Worm (Caenorhabditis elegans) whole organism, young adult: Measurements from ENCODE around the gene nhr-232.

Experiments
- B0035.1 ChIP-seq: sonication (generic microtip); optimal IDR thresholded peaks from 2 replicates; lab custom pipeline; 2016; ENCODE audit warnings: missing genetic modification characterization, mild to moderate bottlenecking, missing compliant biosample characterization, missing genotype, missing genetic modification reagents
- K11D2.4 ChIP-seq: fragments of 200-800 bp; sonication (Bioruptor generic); IDR thresholded peaks from 2 replicates; pipeline ENCODE4 v1.3.6; 2022; ENCODE audit warnings: missing genetic modification reagents, missing genetic modification characterization, missing compliant biosample characterization
- athp-1 ChIP-seq: sonication (generic microtip); optimal IDR thresholded peaks from 2 replicates; lab custom pipeline; 2017; ENCODE audit warnings: mild to moderate bottlenecking, missing genetic modification characterization, missing compliant biosample characterization
- dpl-1 ChIP-seq: fragments of 150-350 bp; optimal IDR thresholded peaks from 2 replicates; lab custom pipeline; 2014; ENCODE audit warnings: missing biosample characterization, missing genetic modification reagents, missing genetic modification characterization
- egrh-3 ChIP-seq: fragments of 200-800 bp; sonication (Bioruptor generic); IDR thresholded peaks from 2 replicates; pipeline ENCODE4 v1.3.6; 2022; ENCODE audit warnings: missing genetic modification reagents, missing genetic modification characterization, missing compliant biosample characterization
- fkh-3 ChIP-seq: sonication (generic microtip); optimal IDR thresholded peaks from 2 replicates; lab custom pipeline; 2016; ENCODE audit warnings: mild to moderate bottlenecking, missing genetic modification characterization, missing compliant biosample characterization
- pha-4 ChIP-seq: fragments of 150-350 bp; sonication (generic microtip); optimal IDR thresholded peaks from 2 replicates; lab custom pipeline; 2014; ENCODE audit warnings: missing biosample characterization, missing genetic modification reagents, missing genetic modification characterization
- sdz-38 ChIP-seq: sonication (generic microtip); optimal IDR thresholded peaks from 2 replicates; lab custom pipeline; 2016; ENCODE audit warnings: missing genotype, missing genetic modification characterization, missing compliant biosample characterization
- unc-62 ChIP-seq: fragments of 150-350 bp; optimal IDR thresholded peaks from 2 replicates; lab custom pipeline; 2014; ENCODE audit warnings: missing biosample characterization, missing genetic modification reagents, missing genetic modification characterization
- ztf-25 ChIP-seq: fragments of 200-800 bp; sonication (Bioruptor generic); IDR thresholded peaks from 2 replicates; pipeline ENCODE4 v1.3.6; 2022; ENCODE audit warnings: missing genetic modification reagents, missing genetic modification characterization, missing compliant biosample characterization

DNA sequence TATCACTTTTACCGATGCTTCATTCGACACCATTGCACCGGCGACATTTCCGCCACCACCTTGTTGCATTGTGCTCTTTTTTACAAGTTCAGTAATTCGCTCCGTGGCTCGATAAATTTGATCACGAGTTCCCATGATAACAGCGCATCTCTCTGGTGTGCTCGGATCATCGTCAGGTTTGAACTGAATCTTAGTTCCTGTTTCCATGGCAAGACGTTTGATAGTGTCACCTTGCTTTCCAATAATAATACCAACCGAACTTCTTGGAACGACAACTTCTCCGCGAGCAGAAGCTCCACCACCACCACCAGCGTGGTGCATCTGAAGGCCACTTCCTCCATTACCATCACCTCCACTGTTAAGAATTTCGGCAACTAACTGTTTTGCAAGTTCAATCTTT is 18.8 kb upstream of the nhr-232 start:
- no peak for TF ChIP-seq B0035.1 (tag; lab: Kevin White, UChicago)
- no peak for TF ChIP-seq egrh-3
- no peak for TF ChIP-seq dpl-1 (GFP tag; lab: Kevin White, UChicago)
- TF ChIP-seq pha-4 (tag; lab: Kevin White, UChicago): no peak
- TF ChIP-seq sdz-38 (tag; lab: Kevin White, UChicago): no peak
- no peak for TF ChIP-seq unc-62
- TF ChIP-seq fkh-3 (tag; lab: Kevin White, UChicago): no peak
- no peak for TF ChIP-seq ztf-25 (GFP tag; lab: Robert Waterston, UW)
- no peak for TF ChIP-seq K11D2.4 (GFP tag; lab: Robert Waterston, UW)
- no peak for TF ChIP-seq athp-1 (tag; lab: Kevin White, UChicago)
